Fruit fly (Drosophila melanogaster) whole organism, embryonic: ENCODE measurements around the gene ppk7.

Experiments
- Atf-2 ChIP-seq: fragments of 200-800 bp; sonication (Bioruptor generic); optimal IDR thresholded peaks from 2 replicates; lab custom pipeline; 2016; ENCODE audit warnings: missing biosample characterization, missing genetic modification characterization
- CG10654 ChIP-seq: fragments of 200-800 bp; sonication (Bioruptor generic); optimal IDR thresholded peaks from 2 replicates; lab custom pipeline; 2016; ENCODE audit warnings: missing biosample characterization, missing genetic modification characterization
- CG14014 ChIP-seq: fragments of 200-800 bp; sonication (Bioruptor generic); IDR thresholded peaks from 2 replicates; pipeline ENCODE4 v1.3.6; 2022; ENCODE audit warnings: missing biosample characterization, missing genetic modification characterization
- CG14965 ChIP-seq: fragments of 200-800 bp; sonication (Bioruptor generic); optimal IDR thresholded peaks from 2 replicates; lab custom pipeline; 2016; ENCODE audit warnings: missing biosample characterization, missing genetic modification characterization, borderline replicate concordance
- CG15479 ChIP-seq: fragments of 200-800 bp; sonication (Bioruptor generic); optimal IDR thresholded peaks from 3 replicates; lab custom pipeline; 2019; ENCODE audit warnings: missing biosample characterization, mild to moderate bottlenecking, missing genetic modification characterization, moderate library complexity
- CG18011 ChIP-seq: fragments of 200-800 bp; sonication (Bioruptor generic); optimal IDR thresholded peaks from 2 replicates; lab custom pipeline; 2017; ENCODE audit warnings: missing biosample characterization, missing genetic modification characterization, mild to moderate bottlenecking, moderate library complexity, missing genotype
- CG2120 ChIP-seq: fragments of 200-800 bp; sonication (Bioruptor generic); optimal IDR thresholded peaks from 3 replicates; lab custom pipeline; 2016; ENCODE audit warnings: missing biosample characterization, missing genetic modification characterization
- CG32767 ChIP-seq: fragments of 200-800 bp; sonication (Bioruptor generic); IDR thresholded peaks from 2 replicates; pipeline ENCODE4 v1.3.6; 2022; ENCODE audit warnings: missing biosample characterization, missing genetic modification characterization
- CG33213 ChIP-seq: fragments of 200-800 bp; sonication (Bioruptor generic); optimal IDR thresholded peaks from 3 replicates; lab custom pipeline; 2016; ENCODE audit warnings: missing biosample characterization, missing genetic modification characterization
- CG42726 ChIP-seq: fragments of 200-800 bp; sonication (Bioruptor generic); IDR thresholded peaks from 2 replicates; pipeline ENCODE4 v1.3.6; 2022; ENCODE audit warnings: missing biosample characterization, missing genetic modification characterization; ENCODE audit not compliant: partially characterized antibody
- CG4282 ChIP-seq: fragments of 200-800 bp; sonication (Bioruptor generic); optimal IDR thresholded peaks from 2 replicates; lab custom pipeline; 2016; ENCODE audit warnings: missing biosample characterization, missing genetic modification characterization
- CG6689 ChIP-seq: fragments of 200-800 bp; sonication (Bioruptor generic); IDR thresholded peaks from 2 replicates; pipeline ENCODE4 v1.3.6; 2022; ENCODE audit warnings: missing biosample characterization, missing genetic modification characterization
- CG6791 ChIP-seq: fragments of 200-800 bp; sonication (Bioruptor generic); IDR thresholded peaks from 3 replicates; pipeline ENCODE4 v1.3.6; 2022; ENCODE audit warnings: missing biosample characterization, missing genetic modification characterization; ENCODE audit not compliant: partially characterized antibody
- CG8290 ChIP-seq, 3 experiments: fragments of 200-800 bp; sonication (Bioruptor generic); optimal IDR thresholded peaks; 2 replicates each; lab custom pipeline; 2016 to 2019; ENCODE audit warnings: missing biosample characterization in 3 of 3, missing genetic modification characterization in 3 of 3, mild to moderate bottlenecking in 2 of 3, moderate library complexity in 1 of 3
- CG8765 ChIP-seq: fragments of 200-800 bp; sonication (Bioruptor generic); IDR thresholded peaks from 2 replicates; pipeline ENCODE4 v1.3.6; 2022; ENCODE audit warnings: missing biosample characterization, missing genetic modification characterization
- CG8944 ChIP-seq: fragments of 200-800 bp; sonication (Bioruptor generic); optimal IDR thresholded peaks from 3 replicates; lab custom pipeline; 2016; ENCODE audit warnings: missing biosample characterization, missing genetic modification characterization
- Drgx ChIP-seq: fragments of 200-800 bp; sonication (Bioruptor generic); IDR thresholded peaks from 2 replicates; pipeline ENCODE4 v1.3.6; 2022; ENCODE audit warnings: missing biosample characterization, missing genetic modification characterization
- HHEX ChIP-seq: fragments of 200-800 bp; sonication (Bioruptor generic); optimal IDR thresholded peaks from 3 replicates; lab custom pipeline; 2017; ENCODE audit warnings: missing biosample characterization, mild to moderate bottlenecking, missing genetic modification characterization, missing genetic modification reagents
- Hey ChIP-seq: fragments of 200-800 bp; sonication (Bioruptor generic); optimal IDR thresholded peaks from 3 replicates; lab custom pipeline; 2018; ENCODE audit warnings: missing biosample characterization, mild to moderate bottlenecking, missing genetic modification characterization
- Hr3 ChIP-seq: fragments of 200-800 bp; sonication (Bioruptor generic); optimal IDR thresholded peaks from 3 replicates; lab custom pipeline; 2016; ENCODE audit warnings: missing biosample characterization, missing genetic modification characterization
- Lim3 ChIP-seq: fragments of 200-800 bp; sonication (Bioruptor generic); IDR thresholded peaks from 2 replicates; pipeline ENCODE4 v1.3.6; 2022; ENCODE audit warnings: missing biosample characterization, missing genetic modification characterization
- MESR4 ChIP-seq: fragments of 200-800 bp; sonication (Bioruptor generic); optimal IDR thresholded peaks from 2 replicates; lab custom pipeline; 2018; ENCODE audit warnings: missing biosample characterization, mild to moderate bottlenecking, missing genetic modification characterization, moderate library complexity
- Myb ChIP-seq: fragments of 200-800 bp; sonication (Bioruptor generic); optimal IDR thresholded peaks from 2 replicates; lab custom pipeline; 2016; ENCODE audit warnings: missing biosample characterization, missing genetic modification characterization
- Scr ChIP-seq: fragments of 200-800 bp; sonication (Bioruptor generic); IDR thresholded peaks from 2 replicates; pipeline ENCODE4 v1.3.6; 2022; ENCODE audit warnings: missing biosample characterization, missing genetic modification characterization; ENCODE audit not compliant: partially characterized antibody
- Sin3A ChIP-seq: fragments of >200 bp; optimal IDR thresholded peaks from 2 replicates; lab custom pipeline; 2018
- Stat92E ChIP-seq, 3 experiments: fragments of >200 bp in 2 of 3; fragments of 200-800 bp in 1 of 3; sonication (Bioruptor generic) in 1 of 3; optimal IDR thresholded peaks; 2 replicates each; lab custom pipeline; 2017 to 2019; ENCODE audit warnings: missing biosample characterization in 3 of 3, missing genetic modification characterization in 3 of 3, mild to moderate bottlenecking in 1 of 3, moderate library complexity in 1 of 3
- ab ChIP-seq: fragments of 200-800 bp; sonication (Bioruptor generic); optimal IDR thresholded peaks from 2 replicates; lab custom pipeline; 2016; ENCODE audit warnings: missing biosample characterization, missing genetic modification characterization
- amos ChIP-seq: fragments of 200-800 bp; sonication (Bioruptor generic); IDR thresholded peaks from 2 replicates; pipeline ENCODE4 v1.3.6; 2022; ENCODE audit warnings: missing biosample characterization, missing genetic modification characterization; ENCODE audit not compliant: partially characterized antibody
- ap ChIP-seq: fragments of 200-800 bp; sonication (Bioruptor generic); IDR thresholded peaks from 2 replicates; pipeline ENCODE4 v1.3.6; 2022; ENCODE audit warnings: missing biosample characterization, missing genetic modification characterization
- chif ChIP-seq, 2 experiments: fragments of 200-800 bp; sonication (Bioruptor generic); optimal IDR thresholded peaks; 3 replicates each; lab custom pipeline; 2016; ENCODE audit warnings: missing biosample characterization in 2 of 2, missing genetic modification characterization in 2 of 2
- dati ChIP-seq: fragments of 200-800 bp; sonication (Bioruptor generic); IDR thresholded peaks from 2 replicates; pipeline ENCODE4 v1.3.6; 2022; ENCODE audit warnings: missing biosample characterization, missing genetic modification characterization
- dmrt99B ChIP-seq: fragments of 200-800 bp; sonication (Bioruptor generic); optimal IDR thresholded peaks from 2 replicates; lab custom pipeline; 2018; ENCODE audit warnings: missing biosample characterization, mild to moderate bottlenecking, missing genetic modification characterization, moderate library complexity
- ewg ChIP-seq: fragments of 200-800 bp; sonication (Bioruptor generic); optimal IDR thresholded peaks from 3 replicates; lab custom pipeline; 2017; ENCODE audit warnings: mild to moderate bottlenecking, missing biosample characterization, missing genetic modification reagents, missing genetic modification characterization
- gt ChIP-seq: fragments of 200-800 bp; sonication (Bioruptor generic); IDR thresholded peaks from 2 replicates; pipeline ENCODE4 v1.3.6; 2022; ENCODE audit warnings: missing biosample characterization, missing genetic modification characterization
- lbe ChIP-seq: fragments of 200-800 bp; sonication (Bioruptor generic); optimal IDR thresholded peaks from 2 replicates; lab custom pipeline; 2016; ENCODE audit warnings: missing biosample characterization, mild to moderate bottlenecking, missing genetic modification characterization
- mam ChIP-seq: fragments of 200-800 bp; sonication (Bioruptor generic); optimal IDR thresholded peaks from 3 replicates; lab custom pipeline; 2016; ENCODE audit warnings: missing biosample characterization, missing genetic modification characterization
- nmo ChIP-seq: fragments of 200-800 bp; sonication (Bioruptor generic); optimal IDR thresholded peaks from 2 replicates; lab custom pipeline; 2018; ENCODE audit warnings: missing biosample characterization, mild to moderate bottlenecking, missing genetic modification characterization, moderate library complexity
- nom ChIP-seq: fragments of 200-800 bp; sonication (Bioruptor generic); optimal IDR thresholded peaks from 2 replicates; lab custom pipeline; 2017; ENCODE audit warnings: missing biosample characterization, missing genetic modification characterization, mild to moderate bottlenecking, moderate library complexity, missing genetic modification reagents
- odd ChIP-seq: fragments of 200-800 bp; sonication (Bioruptor generic); optimal IDR thresholded peaks from 2 replicates; lab custom pipeline; 2017; ENCODE audit warnings: missing biosample characterization, mild to moderate bottlenecking, missing genetic modification characterization
- ro ChIP-seq: fragments of 200-800 bp; sonication (Bioruptor generic); IDR thresholded peaks from 2 replicates; pipeline ENCODE4 v1.3.6; 2022; ENCODE audit warnings: missing biosample characterization, missing genetic modification characterization
- salm ChIP-seq: fragments of 200-800 bp; sonication (Bioruptor generic); optimal IDR thresholded peaks from 2 replicates; lab custom pipeline; 2018; ENCODE audit warnings: missing biosample characterization, mild to moderate bottlenecking, missing genetic modification characterization
- sc ChIP-seq, 3 experiments: fragments of >200 bp in 2 of 3; fragments of 200-800 bp in 1 of 3; sonication (Bioruptor generic) in 1 of 3; optimal IDR thresholded peaks; 2 replicates in 2 of 3; 3 replicates in 1 of 3; lab custom pipeline; 2017; ENCODE audit warnings: mild to moderate bottlenecking in 1 of 3, missing biosample characterization in 1 of 3, missing genetic modification characterization in 1 of 3, missing genetic modification reagents in 1 of 3
- sna ChIP-seq: fragments of 200-800 bp; sonication (Bioruptor generic); IDR thresholded peaks from 2 replicates; pipeline ENCODE4 v1.3.6; 2022; ENCODE audit warnings: missing biosample characterization, missing genetic modification characterization; ENCODE audit not compliant: partially characterized antibody
- ssp ChIP-seq: fragments of 200-800 bp; sonication (Bioruptor generic); IDR thresholded peaks from 2 replicates; pipeline ENCODE4 v1.3.6; 2022; ENCODE audit warnings: missing biosample characterization, missing genetic modification characterization
- stwl ChIP-seq: fragments of 200-800 bp; sonication (Bioruptor generic); optimal IDR thresholded peaks from 3 replicates; lab custom pipeline; 2018; ENCODE audit warnings: missing biosample characterization, mild to moderate bottlenecking, missing genetic modification characterization, moderate library complexity
- unpg ChIP-seq: fragments of 200-800 bp; sonication (Bioruptor generic); optimal IDR thresholded peaks from 3 replicates; lab custom pipeline; 2018; ENCODE audit warnings: missing biosample characterization, mild to moderate bottlenecking, missing genetic modification characterization, moderate library complexity

ppk7 gene

DNA sequence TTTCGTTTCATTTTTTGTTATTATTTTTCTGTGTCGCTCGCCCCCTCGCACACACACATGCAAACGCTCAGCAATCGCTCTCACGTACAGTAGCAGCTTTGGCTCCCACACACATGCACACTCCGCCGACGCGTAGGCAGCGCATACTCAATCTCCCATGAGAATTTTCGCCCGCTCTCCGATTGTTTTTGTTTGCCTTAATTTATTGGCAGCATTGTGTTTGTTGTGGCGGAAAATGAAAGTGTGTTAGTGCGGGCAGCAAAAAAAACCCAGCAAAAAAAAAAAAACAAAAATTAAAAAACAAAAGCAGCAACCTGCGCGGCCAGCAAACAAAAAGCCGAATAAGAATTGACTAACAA lies 29.8 kb downstream of the ppk7 start (continued):
- TF ChIP-seq salm (tag; lab: Kevin White, UChicago) (no peak), gt (GFP tag; lab: Robert Waterston, UW) (no peak), sc (optimal IDR thresholded peaks at IDR 0.05; lab: Kevin White, UChicago) (no peak), sc (GFP tag; optimal IDR thresholded peaks at IDR 0.05; lab: Kevin White, UChicago) (no peak), Scr (GFP tag; lab: Robert Waterston, UW) (no peak), ssp (GFP tag; lab: Robert Waterston, UW) (no peak), Drgx (GFP tag; lab: Robert Waterston, UW) (peak; percentile 94), lbe (GFP tag; lab: Kevin White, UChicago) (peak; percentile 58), ab (no peak)
- TF ChIP-seq, all 482 proteins: peak for 20

dm6 chr2L:6323536-6324385 lies 30.4 kb downstream of the ppk7 start, which contains the start of gene PDZ-GEF:
PDZ-GEF (plus strand) TSS chr2L:6323767.
- peak; percentile 82 for TF ChIP-seq CG8290 (GFP tag; optimal IDR thresholded peaks at IDR 0.05; lab: Kevin White, UChicago)
- no peak for TF ChIP-seq CG8290 (tag; optimal IDR thresholded peaks at IDR 0.05; lab: Kevin White, UChicago)
- no peak for TF ChIP-seq ro
- no peak for TF ChIP-seq unpg
- TF ChIP-seq HHEX (GFP tag; lab: Kevin White, UChicago), result no peak
- peak; percentile 22 for TF ChIP-seq CG10654 (GFP tag; lab: Kevin White, UChicago)
- TF ChIP-seq chif (GFP tag; optimal IDR thresholded peaks at IDR 0.05; lab: Kevin White, UChicago), result peak; percentile 25 to 74
- no peak for TF ChIP-seq Lim3
- no peak for TF ChIP-seq nom (GFP tag; lab: Kevin White, UChicago)
- no peak for TF ChIP-seq dmrt99B
- TF ChIP-seq sna (GFP tag; lab: Robert Waterston, UW), result peak; percentile 57; the same call in 1 of the 2 replicates
- peak; percentile 82 for TF ChIP-seq Myb (GFP tag; lab: Kevin White, UChicago)
- peak; percentile 58 for TF ChIP-seq mam (GFP tag; lab: Kevin White, UChicago)
- peak; percentile 30 for TF ChIP-seq CG6689
- TF ChIP-seq CG6791 (GFP tag; lab: Robert Waterston, UW), result peak; percentile 62; the same call in 1 of the 3 replicates
- TF ChIP-seq CG32767 (GFP tag; lab: Robert Waterston, UW), result peak; percentile 54; the same call in 1 of the 2 replicates
- peak; percentile 35 for TF ChIP-seq Hr3 (GFP tag; lab: Kevin White, UChicago)
- no peak for TF ChIP-seq CG8765
- peak; percentile 92 for TF ChIP-seq CG33213
- peak in 1 of 3 experiments; percentile 32 for TF ChIP-seq Stat92E (GFP tag; optimal IDR thresholded peaks at IDR 0.05; lab: Kevin White, UChicago)
- peak; percentile 57 for TF ChIP-seq CG2120
- peak; percentile 74 for TF ChIP-seq nmo (GFP tag; lab: Kevin White, UChicago)
- TF ChIP-seq ap (GFP tag; lab: Robert Waterston, UW), result no peak
- peak; percentile 46 for TF ChIP-seq Atf-2 (GFP tag; lab: Kevin White, UChicago)
- TF ChIP-seq odd (GFP tag; lab: Kevin White, UChicago), result no peak
- TF ChIP-seq CG18011 (GFP tag; lab: Kevin White, UChicago), result no peak
- peak; percentile 65 for TF ChIP-seq amos (GFP tag; lab: Robert Waterston, UW)
- peak; percentile 16 for TF ChIP-seq CG4282 (GFP tag; lab: Kevin White, UChicago)
- peak; percentile 23 for TF ChIP-seq CG14965 (GFP tag; lab: Kevin White, UChicago)
- TF ChIP-seq Sin3A (lab: Kevin White, UChicago), result peak; percentile 41
- TF ChIP-seq CG14014 (GFP tag; lab: Robert Waterston, UW), result peak; percentile 47; the same call in 1 of the 2 replicates
- no peak for TF ChIP-seq dati
- peak; percentile 87 for TF ChIP-seq MESR4 (GFP tag; lab: Kevin White, UChicago)
- TF ChIP-seq stwl (tag; lab: Kevin White, UChicago), result peak; percentile 92
- peak; percentile 49 for TF ChIP-seq CG8944
- TF ChIP-seq CG15479 (GFP tag; lab: Kevin White, UChicago), result peak; percentile 87
- TF ChIP-seq Hey (tag; lab: Kevin White, UChicago), result no peak
- peak; percentile 53 for TF ChIP-seq ewg (GFP tag; lab: Kevin White, UChicago)
- TF ChIP-seq CG42726 (GFP tag; lab: Robert Waterston, UW), result peak; percentile 51; the same call in 1 of the 2 replicates
